Fruit fly (Drosophila melanogaster) whole organism, embryonic: ENCODE measurements around the gene abo.

Source experiments
- Atf-2 ChIP-seq: fragments of 200-800 bp; sonication (Bioruptor generic); optimal IDR thresholded peaks from 2 replicates; lab custom pipeline; 2016; ENCODE audit warnings: missing biosample characterization, missing genetic modification characterization
- Atf3 ChIP-seq: fragments of 200-800 bp; sonication (Bioruptor generic); optimal IDR thresholded peaks from 3 replicates; lab custom pipeline; 2016; ENCODE audit warnings: missing biosample characterization, missing genetic modification characterization
- C15 ChIP-seq: fragments of 200-800 bp; sonication (Bioruptor generic); IDR thresholded peaks from 3 replicates; pipeline ENCODE4 v1.3.6; 2022; ENCODE audit warnings: missing biosample characterization, missing genetic modification characterization
- CG12236 ChIP-seq: fragments of 200-800 bp; sonication (Bioruptor generic); optimal IDR thresholded peaks from 2 replicates; lab custom pipeline; 2016; ENCODE audit warnings: missing biosample characterization, missing genetic modification characterization
- CG13296 ChIP-seq: fragments of 200-800 bp; sonication (Bioruptor generic); optimal IDR thresholded peaks from 3 replicates; lab custom pipeline; 2018; ENCODE audit warnings: missing biosample characterization, mild to moderate bottlenecking, missing genetic modification characterization
- CG1529 ChIP-seq: fragments of 200-800 bp; sonication (Bioruptor generic); optimal IDR thresholded peaks from 3 replicates; lab custom pipeline; 2018; ENCODE audit warnings: missing biosample characterization, missing genetic modification characterization
- CG15479 ChIP-seq: fragments of 200-800 bp; sonication (Bioruptor generic); optimal IDR thresholded peaks from 3 replicates; lab custom pipeline; 2019; ENCODE audit warnings: missing biosample characterization, mild to moderate bottlenecking, missing genetic modification characterization, moderate library complexity
- CG1603 ChIP-seq: fragments of 200-800 bp; sonication (Bioruptor generic); optimal IDR thresholded peaks from 2 replicates; lab custom pipeline; 2019; ENCODE audit warnings: missing biosample characterization, mild to moderate bottlenecking, missing genetic modification characterization, moderate library complexity
- CG18262 ChIP-seq: fragments of 200-800 bp; optimal IDR thresholded peaks from 3 replicates; lab custom pipeline; 2019; ENCODE audit warnings: missing biosample characterization, mild to moderate bottlenecking, missing genetic modification characterization, moderate library complexity
- CG1832 ChIP-seq: fragments of 200-800 bp; sonication (Bioruptor generic); optimal IDR thresholded peaks from 2 replicates; lab custom pipeline; 2017; ENCODE audit warnings: missing biosample characterization, mild to moderate bottlenecking, missing genetic modification characterization, inconsistent platforms
- CG18764 ChIP-seq: fragments of 200-800 bp; sonication (Bioruptor generic); optimal IDR thresholded peaks from 3 replicates; lab custom pipeline; 2016; ENCODE audit warnings: missing biosample characterization, missing genetic modification characterization
- CG2116 ChIP-seq: fragments of 200-800 bp; sonication (Bioruptor generic); optimal IDR thresholded peaks from 3 replicates; lab custom pipeline; 2018; ENCODE audit warnings: missing biosample characterization, mild to moderate bottlenecking, missing genetic modification characterization
- CG2199 ChIP-seq: fragments of 200-800 bp; sonication (Bioruptor generic); IDR thresholded peaks from 3 replicates; pipeline ENCODE4 v1.3.6; 2022; ENCODE audit warnings: missing biosample characterization, missing genetic modification characterization
- CG31388 ChIP-seq: fragments of 200-800 bp; sonication (Bioruptor generic); optimal IDR thresholded peaks from 2 replicates; lab custom pipeline; 2016; ENCODE audit warnings: missing biosample characterization, missing genetic modification characterization
- CG32772 ChIP-seq: fragments of 200-800 bp; sonication (Bioruptor generic); IDR thresholded peaks from 2 replicates; pipeline ENCODE4 v1.3.6; 2022; ENCODE audit warnings: missing biosample characterization, missing genetic modification characterization
- CG4424 ChIP-seq: fragments of 200-800 bp; sonication (Bioruptor generic); optimal IDR thresholded peaks from 3 replicates; lab custom pipeline; 2016; ENCODE audit warnings: missing biosample characterization, missing genetic modification characterization
- CG4820 ChIP-seq: fragments of 200-800 bp; sonication (Bioruptor generic); optimal IDR thresholded peaks from 3 replicates; lab custom pipeline; 2016; ENCODE audit warnings: missing biosample characterization, missing genetic modification characterization
- CG6813 ChIP-seq: fragments of 200-800 bp; sonication (Bioruptor generic); optimal IDR thresholded peaks from 2 replicates; lab custom pipeline; 2017; ENCODE audit warnings: missing biosample characterization, missing genetic modification characterization, mild to moderate bottlenecking, moderate library complexity, missing genetic modification reagents
- CG7556 ChIP-seq: fragments of 200-800 bp; sonication (Bioruptor generic); optimal IDR thresholded peaks from 2 replicates; lab custom pipeline; 2017; ENCODE audit warnings: missing biosample characterization, mild to moderate bottlenecking, missing genetic modification characterization
- CG7987 ChIP-seq: fragments of 200-800 bp; sonication (Bioruptor generic); optimal IDR thresholded peaks from 2 replicates; lab custom pipeline; 2018; ENCODE audit warnings: missing biosample characterization, mild to moderate bottlenecking, missing genetic modification characterization, moderate library complexity
- CrebB ChIP-seq: fragments of 200-800 bp; sonication (Bioruptor generic); optimal IDR thresholded peaks from 3 replicates; lab custom pipeline; 2018; ENCODE audit warnings: missing biosample characterization, mild to moderate bottlenecking, missing genetic modification characterization
- Deaf1 ChIP-seq: fragments of 200-800 bp; optimal IDR thresholded peaks from 3 replicates; lab custom pipeline; 2019; ENCODE audit warnings: missing biosample characterization, mild to moderate bottlenecking, missing genetic modification characterization, moderate library complexity
- Dll ChIP-seq: fragments of 200-800 bp; sonication (Bioruptor generic); IDR thresholded peaks from 4 replicates; pipeline ENCODE4 v1.3.6; 2022; ENCODE audit warnings: missing biosample characterization, missing genetic modification characterization; ENCODE audit not compliant: partially characterized antibody
- E2f2 ChIP-seq: fragments of 200-800 bp; sonication (Bioruptor generic); IDR thresholded peaks from 2 replicates; pipeline ENCODE4 v1.3.6; 2022; ENCODE audit warnings: missing biosample characterization, missing genetic modification characterization
- Gsc ChIP-seq: fragments of 200-800 bp; sonication (Bioruptor generic); IDR thresholded peaks from 2 replicates; pipeline ENCODE4 v1.3.6; 2022; ENCODE audit warnings: missing biosample characterization, missing genetic modification characterization
- HmgZ ChIP-seq: fragments of 200-800 bp; sonication (Bioruptor generic); optimal IDR thresholded peaks from 2 replicates; lab custom pipeline; 2018; ENCODE audit warnings: missing biosample characterization, mild to moderate bottlenecking, missing genetic modification characterization
- Myb ChIP-seq: fragments of 200-800 bp; sonication (Bioruptor generic); optimal IDR thresholded peaks from 2 replicates; lab custom pipeline; 2016; ENCODE audit warnings: missing biosample characterization, missing genetic modification characterization
- NC2β ChIP-seq: fragments of 200-800 bp; sonication (Bioruptor generic); optimal IDR thresholded peaks from 2 replicates; lab custom pipeline; 2016; ENCODE audit warnings: missing biosample characterization, missing genetic modification characterization
- Nf-YA ChIP-seq: fragments of 200-800 bp; sonication (Bioruptor generic); IDR thresholded peaks from 2 replicates; pipeline ENCODE4 v1.3.6; 2022; ENCODE audit warnings: missing biosample characterization, missing genetic modification characterization
- PHDP ChIP-seq: fragments of 200-800 bp; sonication (Bioruptor generic); optimal IDR thresholded peaks from 3 replicates; lab custom pipeline; 2018; ENCODE audit warnings: missing biosample characterization, mild to moderate bottlenecking, missing genetic modification characterization, moderate library complexity
- Rx ChIP-seq: fragments of 200-800 bp; sonication (Bioruptor generic); IDR thresholded peaks from 2 replicates; pipeline ENCODE4 v1.3.6; 2022; ENCODE audit warnings: missing biosample characterization, missing genetic modification characterization
- Usf ChIP-seq: fragments of 200-800 bp; sonication (Bioruptor generic); optimal IDR thresholded peaks from 2 replicates; lab custom pipeline; 2017; ENCODE audit warnings: missing genotype, missing biosample characterization, missing genetic modification characterization
- YL-1 ChIP-seq: fragments of 200-800 bp; sonication (Bioruptor generic); optimal IDR thresholded peaks from 3 replicates; lab custom pipeline; 2017; ENCODE audit warnings: missing biosample characterization, mild to moderate bottlenecking, missing genetic modification characterization
- bbx ChIP-seq: fragments of 200-800 bp; sonication (Bioruptor generic); IDR thresholded peaks from 2 replicates; pipeline ENCODE4 v1.3.6; 2022; ENCODE audit warnings: missing biosample characterization, missing genetic modification characterization; ENCODE audit not compliant: partially characterized antibody
- br ChIP-seq: fragments of >200 bp; optimal IDR thresholded peaks from 2 replicates; lab custom pipeline; 2017
- caup ChIP-seq: fragments of 200-800 bp; sonication (Bioruptor generic); optimal IDR thresholded peaks from 3 replicates; lab custom pipeline; 2017; ENCODE audit warnings: missing biosample characterization, mild to moderate bottlenecking, missing genetic modification characterization, moderate library complexity; ENCODE audit not compliant: severe bottlenecking
- crol ChIP-seq: fragments of 200-800 bp; sonication (Bioruptor generic); IDR thresholded peaks from 2 replicates; pipeline ENCODE4 v1.3.6; 2022; ENCODE audit warnings: missing biosample characterization, missing genetic modification characterization
- da ChIP-seq: fragments of 200-800 bp; sonication (Bioruptor generic); optimal IDR thresholded peaks from 2 replicates; lab custom pipeline; 2016; ENCODE audit warnings: missing biosample characterization, missing genetic modification characterization
- fru ChIP-seq: fragments of >200 bp; optimal IDR thresholded peaks from 2 replicates; lab custom pipeline; 2017
- fu2 ChIP-seq: fragments of 200-800 bp; sonication (Bioruptor generic); optimal IDR thresholded peaks from 2 replicates; lab custom pipeline; 2016; ENCODE audit warnings: missing biosample characterization, missing genetic modification characterization
- gce ChIP-seq: fragments of 200-800 bp; sonication (Bioruptor generic); IDR thresholded peaks from 3 replicates; pipeline ENCODE4 v1.3.6; 2022; ENCODE audit warnings: missing biosample characterization, missing genetic modification characterization
- gem ChIP-seq: fragments of 200-800 bp; sonication (Bioruptor generic); optimal IDR thresholded peaks from 2 replicates; lab custom pipeline; 2019; ENCODE audit warnings: missing biosample characterization, mild to moderate bottlenecking, missing genetic modification characterization, moderate library complexity
- grau ChIP-seq: fragments of 200-800 bp; optimal IDR thresholded peaks from 3 replicates; lab custom pipeline; 2019; ENCODE audit warnings: missing biosample characterization, mild to moderate bottlenecking, missing genetic modification characterization, moderate library complexity
- kay ChIP-seq: fragments of 200-800 bp; sonication (Bioruptor generic); optimal IDR thresholded peaks from 2 replicates; lab custom pipeline; 2016; ENCODE audit warnings: missing biosample characterization, missing genetic modification characterization
- luna ChIP-seq: fragments of 200-800 bp; sonication (Bioruptor generic); optimal IDR thresholded peaks from 2 replicates; lab custom pipeline; 2016; ENCODE audit warnings: missing biosample characterization, missing genetic modification characterization
- odd ChIP-seq: fragments of 200-800 bp; sonication (Bioruptor generic); optimal IDR thresholded peaks from 2 replicates; lab custom pipeline; 2017; ENCODE audit warnings: missing biosample characterization, mild to moderate bottlenecking, missing genetic modification characterization
- org-1 ChIP-seq: fragments of 200-800 bp; sonication (Bioruptor generic); optimal IDR thresholded peaks from 2 replicates; lab custom pipeline; 2017; ENCODE audit warnings: missing biosample characterization, missing genetic modification characterization
- tap ChIP-seq: fragments of 200-800 bp; optimal IDR thresholded peaks from 3 replicates; lab custom pipeline; 2019; ENCODE audit warnings: missing biosample characterization, mild to moderate bottlenecking, missing genetic modification characterization, moderate library complexity
- toy ChIP-seq: fragments of 200-800 bp; sonication (Bioruptor generic); IDR thresholded peaks from 2 replicates; pipeline ENCODE4 v1.3.6; 2022; ENCODE audit warnings: missing biosample characterization, missing genetic modification characterization
- tup ChIP-seq: fragments of 200-800 bp; sonication (Bioruptor generic); optimal IDR thresholded peaks from 2 replicates; lab custom pipeline; 2016; ENCODE audit warnings: missing biosample characterization, mild to moderate bottlenecking, missing genetic modification characterization, moderate library complexity
- unc-4 ChIP-seq: fragments of 200-800 bp; sonication (Bioruptor generic); IDR thresholded peaks from 2 replicates; pipeline ENCODE4 v1.3.6; 2022; ENCODE audit warnings: missing biosample characterization, missing genetic modification characterization; ENCODE audit not compliant: partially characterized antibody
- zen2 ChIP-seq: fragments of 200-800 bp; sonication (Bioruptor generic); IDR thresholded peaks from 3 replicates; pipeline ENCODE4 v1.3.6; 2022; ENCODE audit warnings: missing biosample characterization, missing genetic modification characterization; ENCODE audit not compliant: partially characterized antibody

abo gene

DNA sequence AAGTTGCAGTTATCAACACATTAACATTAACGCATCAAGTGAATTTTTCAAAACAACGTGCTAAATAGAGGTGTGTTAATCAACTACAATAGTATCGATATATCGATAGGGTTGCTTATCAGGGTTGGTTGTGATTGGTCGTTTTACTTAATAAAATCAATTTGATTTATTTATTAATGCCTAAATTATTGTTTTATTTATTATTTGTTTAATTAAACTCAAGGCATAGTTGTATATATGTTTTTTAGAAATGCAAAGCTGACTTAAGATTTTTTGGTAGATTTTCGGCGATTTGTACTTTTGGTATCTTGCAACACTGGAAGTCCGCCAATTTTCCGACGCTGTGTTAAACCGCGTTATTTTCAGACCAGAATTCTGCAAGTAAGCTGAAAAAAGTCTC lies 35.9 kb upstream of the abo start, which contains the start of the genes Art8 and dUTPase (continued):
- TF ChIP-seq fu2 (GFP tag; lab: Kevin White, UChicago) (no peak), Gsc (GFP tag; lab: Robert Waterston, UW) (no peak), org-1 (GFP tag; lab: Kevin White, UChicago) (no peak), CG18764 (GFP tag; lab: Kevin White, UChicago) (peak; percentile 72), tup (GFP tag; lab: Kevin White, UChicago) (peak; percentile 22), YL-1 (GFP tag; lab: Kevin White, UChicago) (peak; percentile 82), Deaf1 (tag; lab: Kevin White, UChicago) (no peak), CG7556 (GFP tag; lab: Kevin White, UChicago) (peak; percentile 63), CG2116 (peak; percentile 98), PHDP (peak; percentile 78), CG1603 (tag; lab: Kevin White, UChicago) (peak; percentile 30), CG6813 (GFP tag; lab: Kevin White, UChicago) (no peak), gce (GFP tag; lab: Robert Waterston, UW) (no peak), luna (GFP tag; lab: Kevin White, UChicago) (no peak), CG18262 (tag; lab: Kevin White, UChicago) (peak; percentile 75), Atf3 (GFP tag; lab: Kevin White, UChicago) (no peak), bbx (peak; percentile 79), tap (tag; lab: Kevin White, UChicago) (no peak), zen2 (no peak; the same call in 2 of the 3 replicates), CG15479 (GFP tag; lab: Kevin White, UChicago) (no peak), CG1529 (GFP tag; lab: Kevin White, UChicago) (peak; percentile 9), Myb (peak; percentile 80), br (lab: Kevin White, UChicago) (no peak), NC2β (peak; percentile 30), gem (tag; lab: Kevin White, UChicago) (peak; percentile 86), CG31388 (no peak), CG1832 (GFP tag; lab: Kevin White, UChicago) (no peak), CG32772 (GFP tag; lab: Robert Waterston, UW) (peak; percentile 42; the same call in 1 of the 2 replicates), toy (GFP tag; lab: Robert Waterston, UW) (no peak), CG12236 (GFP tag; lab: Kevin White, UChicago) (no peak), Atf-2 (GFP tag; lab: Kevin White, UChicago) (no peak), grau (peak; percentile 76), da (GFP tag; lab: Kevin White, UChicago) (no peak), HmgZ (tag; lab: Kevin White, UChicago) (peak; percentile 59), CG2199 (GFP tag; lab: Robert Waterston, UW) (no peak), odd (GFP tag; lab: Kevin White, UChicago) (no peak), Usf (GFP tag; lab: Kevin White, UChicago) (no peak), CrebB (tag; lab: Kevin White, UChicago) (peak; percentile 47), crol (GFP tag; lab: Robert Waterston, UW) (no peak), C15 (GFP tag; lab: Robert Waterston, UW) (0 out of 3 replicates have a peak, but pooled peaks have one; percentile 41), fru (lab: Kevin White, UChicago) (no peak), CG13296 (GFP tag; lab: Kevin White, UChicago) (peak; percentile 48), kay (peak; percentile 68), E2f2 (GFP tag; lab: Robert Waterston, UW) (peak; percentile 89), unc-4 (peak; percentile 93), CG4820 (GFP tag; lab: Kevin White, UChicago) (peak; percentile 59), Rx (GFP tag; lab: Robert Waterston, UW) (no peak), CG7987 (no peak), Dll (peak; percentile 96), Nf-YA (no peak), caup (GFP tag; lab: Kevin White, UChicago) (peak; percentile 61), CG4424 (GFP tag; lab: Kevin White, UChicago) (peak; percentile 84)
